Worm (Caenorhabditis elegans) whole organism, L3 larva: Measurements from ENCODE around the gene egl-36.

Experiments
- ceh-28 ChIP-seq: fragments of 150-350 bp; optimal IDR thresholded peaks from 2 replicates; lab custom pipeline; 2014; ENCODE audit warnings: missing biosample characterization, missing genetic modification reagents, missing genetic modification characterization
- ceh-9 ChIP-seq: sonication (generic microtip); optimal IDR thresholded peaks from 2 replicates; lab custom pipeline; 2018; ENCODE audit warnings: missing biosample characterization, missing genetic modification characterization
- lin-15B ChIP-seq: fragments of 150-350 bp; optimal IDR thresholded peaks from 2 replicates; lab custom pipeline; 2014; ENCODE audit warnings: missing biosample characterization, missing genetic modification characterization
- lin-39 ChIP-seq: fragments of 150-350 bp; optimal IDR thresholded peaks from 2 replicates; lab custom pipeline; 2018; ENCODE audit warnings: missing biosample characterization, missing genetic modification reagents, missing genetic modification characterization
- mdl-1 ChIP-seq: fragments of 150-350 bp; optimal IDR thresholded peaks from 2 replicates; lab custom pipeline; 2014; ENCODE audit warnings: missing biosample characterization, missing genetic modification characterization
- nfya-1 ChIP-seq: sonication (generic microtip); optimal IDR thresholded peaks from 2 replicates; lab custom pipeline; 2017; ENCODE audit warnings: missing genetic modification characterization, mild to moderate bottlenecking, missing compliant biosample characterization, antibody characterized with exemption, moderate library complexity; ENCODE audit not compliant: insufficient read depth
- nhr-11 ChIP-seq: fragments of 150-350 bp; optimal IDR thresholded peaks from 2 replicates; lab custom pipeline; 2014; ENCODE audit warnings: missing biosample characterization, missing genetic modification characterization
- nhr-28 ChIP-seq: fragments of 150-350 bp; optimal IDR thresholded peaks from 2 replicates; lab custom pipeline; 2014; ENCODE audit warnings: missing biosample characterization, missing genetic modification characterization
- pqm-1 ChIP-seq: fragments of 150-350 bp; optimal IDR thresholded peaks from 2 replicates; lab custom pipeline; 2017; ENCODE audit warnings: missing biosample characterization, missing genetic modification characterization, inconsistent platforms
- zag-1 ChIP-seq: fragments of 150-350 bp; optimal IDR thresholded peaks from 2 replicates; lab custom pipeline; 2014; ENCODE audit warnings: missing biosample characterization, missing genetic modification characterization
- ztf-11 ChIP-seq: fragments of 150-350 bp; optimal IDR thresholded peaks from 2 replicates; lab custom pipeline; 2014; ENCODE audit warnings: missing biosample characterization, missing genetic modification characterization
- ztf-4 ChIP-seq: fragments of 150-350 bp; optimal IDR thresholded peaks from 2 replicates; lab custom pipeline; 2014; ENCODE audit warnings: missing biosample characterization, missing genetic modification characterization

- TF ChIP-seq pqm-1 (tag; lab: Kevin White, UChicago) (no peak), nfya-1 (no peak), ztf-4 (tag; lab: Kevin White, UChicago) (no peak), lin-15B (tag; lab: Kevin White, UChicago) (no peak), ceh-9 (tag; lab: Kevin White, UChicago) (no peak), nhr-11 (tag; lab: Kevin White, UChicago) (no peak), nhr-28 (tag; lab: Kevin White, UChicago) (no peak), mdl-1 (no peak), lin-39 (tag; lab: Kevin White, UChicago) (no peak), ceh-28 (tag; lab: Kevin White, UChicago) (no peak), ztf-11 (no peak), zag-1 (tag; lab: Kevin White, UChicago) (no peak)
Observed at ce11 chrX:10769959-10770358, 35.8 kb downstream of the egl-36 start.
